Fruit fly (Drosophila melanogaster) ovary, adult (tissue): ENCODE data around the gene Arpc2.

Experiments
- CG17801 ChIP-seq: fragments of 200-800 bp; optimal IDR thresholded peaks from 2 replicates; lab custom pipeline; 2019; ENCODE audit warnings: missing biosample characterization, mild to moderate bottlenecking, missing genetic modification characterization, moderate library complexity; ENCODE audit not compliant: partially characterized antibody

Gene Arpc2

dm6 chr2L:20416754-20417563, at the start of gene Arpc2, which contains the start of gene CG10949:
TSS of gene Arpc2 (plus strand) at chr2L:20417057.
TSS of gene CG10949 (minus strand) at chr2L:20416918.
- TF ChIP-seq CG17801 (GFP tag; lab: Kevin White, UChicago), result no peak

dm6 chr2L:20370151-20370550, 46.7 kb upstream of the Arpc2 start:
- no peak for TF ChIP-seq CG17801 (GFP tag; lab: Kevin White, UChicago)

dm6 chr2L:20371451-20371850, 45.4 kb upstream of the Arpc2 start:
- no peak for TF ChIP-seq CG17801 (GFP tag; lab: Kevin White, UChicago)

dm6 chr2L:20374054-20374507, 42.8 kb upstream of the Arpc2 start, which contains the start of gene Ugt37A1:
TSS of gene Ugt37A1 (minus strand) at chr2L:20374104.
- no peak for TF ChIP-seq CG17801 (GFP tag; lab: Kevin White, UChicago)

dm6 chr2L:20381329-20381728, 35.5 kb upstream of the Arpc2 start:
- TF ChIP-seq CG17801 (GFP tag; lab: Kevin White, UChicago), result no peak

- TF ChIP-seq CG17801 (GFP tag; lab: Kevin White, UChicago), result no peak
These were observed 34.6 kb upstream of the Arpc2 start, which contains the start of gene CG16798 for dm6 chr2L:20382141-20382815. TSS of gene CG16798 (minus strand) at chr2L:20382356.

dm6 chr2L:20390004-20390403, 26.9 kb upstream of the Arpc2 start:
- no peak for TF ChIP-seq CG17801 (GFP tag; lab: Kevin White, UChicago)

- no peak for TF ChIP-seq CG17801 (GFP tag; lab: Kevin White, UChicago)
These were observed 19.8 kb upstream of the Arpc2 start for dm6 chr2L:20397032-20397431.

dm6 chr2L:20399239-20399638, 17.6 kb upstream of the Arpc2 start:
- no peak for TF ChIP-seq CG17801 (GFP tag; lab: Kevin White, UChicago)

- no peak for TF ChIP-seq CG17801 (GFP tag; lab: Kevin White, UChicago)
These were observed 16.0 kb upstream of the Arpc2 start for dm6 chr2L:20400875-20401274.

- TF ChIP-seq CG17801 (GFP tag; lab: Kevin White, UChicago), result no peak
These were observed 15.4 kb upstream of the Arpc2 start for dm6 chr2L:20401408-20401807.

dm6 chr2L:20413826-20414225, 3.0 kb upstream of the Arpc2 start:
- TF ChIP-seq CG17801 (GFP tag; lab: Kevin White, UChicago), result no peak

- no peak for TF ChIP-seq CG17801 (GFP tag; lab: Kevin White, UChicago)
These were observed 2.1 kb upstream of the Arpc2 start, which contains the start of gene CG10947 for dm6 chr2L:20414750-20415211. TSS of gene CG10947 (minus strand) at chr2L:20414800.

- peak; percentile 10 for TF ChIP-seq CG17801 (GFP tag; lab: Kevin White, UChicago)
These were observed 885 bp downstream of the Arpc2 start for dm6 chr2L:20417597-20418286.

dm6 chr2L:20420035-20420434, 3.2 kb downstream of the Arpc2 start:
- no peak for TF ChIP-seq CG17801 (GFP tag; lab: Kevin White, UChicago)
